Worm (Caenorhabditis elegans) whole organism, L1 larva: ENCODE measurements around the gene ugtp-1.

Experiments
- C04F5.9 ChIP-seq: sonication (generic microtip); optimal IDR thresholded peaks from 2 replicates; lab custom pipeline; 2016; ENCODE audit warnings: missing genetic modification characterization, missing compliant biosample characterization
- C16A3.4 ChIP-seq: fragments of 150-350 bp; optimal IDR thresholded peaks from 2 replicates; lab custom pipeline; 2014; ENCODE audit warnings: missing biosample characterization, missing genetic modification characterization
- Y116A8C.19 ChIP-seq: sonication (generic microtip); optimal IDR thresholded peaks from 2 replicates; lab custom pipeline; 2016; ENCODE audit warnings: missing compliant biosample characterization, missing genetic modification characterization, borderline replicate concordance
- alr-1 ChIP-seq: fragments of 200-800 bp; sonication (Bioruptor generic); optimal IDR thresholded peaks from 2 replicates; lab custom pipeline; 2018; ENCODE audit warnings: borderline replicate concordance, mild to moderate bottlenecking, missing genetic modification characterization, missing compliant biosample characterization
- blmp-1 ChIP-seq: fragments of 150-350 bp; optimal IDR thresholded peaks from 2 replicates; lab custom pipeline; 2014; ENCODE audit warnings: missing biosample characterization, missing genetic modification characterization
- ceh-63 ChIP-seq: fragments of 200-800 bp; sonication (Bioruptor generic); optimal IDR thresholded peaks from 2 replicates; lab custom pipeline; 2018; ENCODE audit warnings: mild to moderate bottlenecking, missing genetic modification characterization, missing compliant biosample characterization
- ceh-82 ChIP-seq, 3 experiments: fragments of 150-350 bp in 1 of 3; sonication (generic microtip) in 2 of 3; optimal IDR thresholded peaks; 2 replicates each; lab custom pipeline; 2014 to 2017; ENCODE audit warnings: missing biosample characterization in 3 of 3, missing genetic modification characterization in 3 of 3
- ceh-88 ChIP-seq: fragments of 200-800 bp; sonication (Bioruptor generic); IDR thresholded peaks from 2 replicates; pipeline ENCODE4 v1.3.6; 2022; ENCODE audit warnings: missing genetic modification characterization, missing compliant biosample characterization
- dpl-1 ChIP-seq, 3 experiments: fragments of 150-350 bp in 2 of 3; sonication (generic microtip) in 1 of 3; optimal IDR thresholded peaks; 2 replicates each; lab custom pipeline; 2014 to 2017; ENCODE audit warnings: missing biosample characterization in 3 of 3, missing genetic modification characterization in 3 of 3, missing genetic modification reagents in 3 of 3
- dsc-1 ChIP-seq: sonication (generic microtip); optimal IDR thresholded peaks from 2 replicates; lab custom pipeline; 2016; ENCODE audit warnings: mild to moderate bottlenecking, missing genetic modification characterization, missing compliant biosample characterization
- efl-1 ChIP-seq, 4 experiments: fragments of 150-350 bp; optimal IDR thresholded peaks in 3 of 4; peaks in 1 of 4; 1 replicate in 1 of 4; 2 replicates in 3 of 4; lab custom pipeline; 2014; ENCODE audit warnings: missing biosample characterization in 2 of 4, missing genetic modification characterization in 2 of 4, missing genetic modification reagents in 2 of 4
- efl-3 ChIP-seq: fragments of 200-800 bp; sonication (Bioruptor generic); optimal IDR thresholded peaks from 2 replicates; lab custom pipeline; 2018; ENCODE audit warnings: mild to moderate bottlenecking, missing genetic modification characterization, missing compliant biosample characterization
- elt-2 ChIP-seq: sonication (generic microtip); optimal IDR thresholded peaks from 2 replicates; lab custom pipeline; 2016; ENCODE audit warnings: missing genetic modification characterization, mild to moderate bottlenecking, inconsistent platforms, missing compliant biosample characterization, missing genetic modification reagents
- ets-5 ChIP-seq: fragments of 200-800 bp; sonication (Bioruptor generic); IDR thresholded peaks from 2 replicates; pipeline ENCODE4 v1.3.6; 2022; ENCODE audit warnings: missing genetic modification characterization, missing compliant biosample characterization
- fkh-10 ChIP-seq: sonication (generic microtip); optimal IDR thresholded peaks from 2 replicates; lab custom pipeline; 2017; ENCODE audit warnings: missing biosample characterization, missing genetic modification reagents, missing genetic modification characterization
- fos-1 ChIP-seq: fragments of 150-350 bp; optimal IDR thresholded peaks from 2 replicates; lab custom pipeline; 2014; ENCODE audit warnings: missing biosample characterization, missing genetic modification characterization
- hlh-17 ChIP-seq: fragments of 200-800 bp; sonication (Bioruptor generic); optimal IDR thresholded peaks from 2 replicates; lab custom pipeline; 2018; ENCODE audit warnings: missing genetic modification characterization, mild to moderate bottlenecking, missing compliant biosample characterization, moderate library complexity, borderline replicate concordance
- hlh-4 ChIP-seq: sonication (generic microtip); optimal IDR thresholded peaks from 2 replicates; lab custom pipeline; 2016; ENCODE audit warnings: mild to moderate bottlenecking, missing genetic modification characterization, missing compliant biosample characterization
- hpl-2 ChIP-seq: fragments of 150-350 bp; optimal IDR thresholded peaks from 2 replicates; lab custom pipeline; 2014; ENCODE audit warnings: missing biosample characterization, missing genetic modification reagents, missing genetic modification characterization
- irx-1 ChIP-seq: sonication (generic microtip); optimal IDR thresholded peaks from 2 replicates; lab custom pipeline; 2016; ENCODE audit warnings: missing genetic modification characterization, missing compliant biosample characterization
- isw-1 ChIP-seq: fragments of 200-800 bp; sonication (Bioruptor generic); IDR thresholded peaks from 2 replicates; pipeline ENCODE4 v1.3.6; 2022; ENCODE audit warnings: missing genetic modification characterization, missing compliant biosample characterization
- jun-1 ChIP-seq: fragments of 150-350 bp; optimal IDR thresholded peaks from 2 replicates; lab custom pipeline; 2014; ENCODE audit warnings: missing biosample characterization, missing genetic modification reagents, missing genetic modification characterization
- lin-14 ChIP-seq: fragments of 200-800 bp; sonication (Bioruptor generic); optimal IDR thresholded peaks from 2 replicates; lab custom pipeline; 2018; ENCODE audit warnings: mild to moderate bottlenecking, missing genetic modification characterization, moderate library complexity, missing compliant biosample characterization
- lin-15B ChIP-seq: fragments of 150-350 bp; sonication (generic microtip); optimal IDR thresholded peaks from 3 replicates; lab custom pipeline; 2014; ENCODE audit warnings: missing biosample characterization, missing genetic modification characterization
- lin-39 ChIP-seq: fragments of 150-350 bp; optimal IDR thresholded peaks from 2 replicates; lab custom pipeline; 2014; ENCODE audit warnings: missing biosample characterization, missing genetic modification reagents, missing genetic modification characterization
- lsy-2 ChIP-seq, 2 experiments: fragments of 150-350 bp; optimal IDR thresholded peaks; 2 replicates each; lab custom pipeline; 2014; ENCODE audit warnings: missing biosample characterization in 2 of 2, missing genetic modification characterization in 2 of 2
- mab-9 ChIP-seq: fragments of 200-800 bp; sonication (Bioruptor generic); IDR thresholded peaks from 2 replicates; pipeline ENCODE4 v1.3.6; 2022; ENCODE audit warnings: missing genetic modification reagents, missing genetic modification characterization, missing compliant biosample characterization
- mef-2 ChIP-seq: fragments of 150-350 bp; optimal IDR thresholded peaks from 2 replicates; lab custom pipeline; 2014; ENCODE audit warnings: missing biosample characterization, missing genetic modification characterization
- nhr-20 ChIP-seq: sonication (generic microtip); optimal IDR thresholded peaks from 2 replicates; lab custom pipeline; 2016; ENCODE audit warnings: mild to moderate bottlenecking, missing genetic modification characterization, missing compliant biosample characterization
- nhr-237 ChIP-seq: fragments of 150-350 bp; optimal IDR thresholded peaks from 2 replicates; lab custom pipeline; 2014; ENCODE audit warnings: missing biosample characterization, missing genetic modification characterization
- nhr-71 ChIP-seq: sonication (generic microtip); optimal IDR thresholded peaks from 2 replicates; lab custom pipeline; 2016; ENCODE audit warnings: mild to moderate bottlenecking, missing genetic modification characterization, moderate library complexity, missing compliant biosample characterization
- nhr-76 ChIP-seq: sonication (generic microtip); optimal IDR thresholded peaks from 2 replicates; lab custom pipeline; 2017; ENCODE audit warnings: missing biosample characterization, missing genetic modification characterization
- nhr-77 ChIP-seq: fragments of 150-350 bp; optimal IDR thresholded peaks from 2 replicates; lab custom pipeline; 2014; ENCODE audit warnings: missing biosample characterization, missing genetic modification characterization
- nhr-84 ChIP-seq: sonication (generic microtip); optimal IDR thresholded peaks from 2 replicates; lab custom pipeline; 2017; ENCODE audit warnings: missing biosample characterization, missing genetic modification characterization
- nhr-85 ChIP-seq: sonication (generic microtip); peaks from one replicate; lab custom pipeline; 2016; ENCODE audit warnings: missing genetic modification characterization, inconsistent platforms, missing compliant biosample characterization
- pax-3 ChIP-seq: fragments of 200-800 bp; sonication (Bioruptor generic); optimal IDR thresholded peaks from 2 replicates; lab custom pipeline; 2018; ENCODE audit warnings: mild to moderate bottlenecking, missing genetic modification characterization, moderate library complexity, missing compliant biosample characterization
- pqm-1 ChIP-seq: sonication (generic microtip); optimal IDR thresholded peaks from 3 replicates; lab custom pipeline; 2017; ENCODE audit warnings: missing biosample characterization, missing genetic modification characterization
- rnt-1 ChIP-seq: sonication (generic microtip); optimal IDR thresholded peaks from 2 replicates; lab custom pipeline; 2016; ENCODE audit warnings: mild to moderate bottlenecking, missing genetic modification characterization, moderate library complexity, missing compliant biosample characterization
- skn-1 ChIP-seq: fragments of 150-350 bp; optimal IDR thresholded peaks from 2 replicates; lab custom pipeline; 2014; ENCODE audit warnings: missing biosample characterization, missing genetic modification characterization
- snu-23 ChIP-seq: sonication (generic microtip); optimal IDR thresholded peaks from 2 replicates; lab custom pipeline; 2016; ENCODE audit warnings: missing genetic modification characterization, missing compliant biosample characterization
- sup-37 ChIP-seq: fragments of 200-800 bp; sonication (Bioruptor generic); optimal IDR thresholded peaks from 2 replicates; lab custom pipeline; 2018; ENCODE audit warnings: mild to moderate bottlenecking, missing genetic modification characterization, missing compliant biosample characterization
- swsn-7 ChIP-seq: sonication (generic microtip); optimal IDR thresholded peaks from 2 replicates; lab custom pipeline; 2016; ENCODE audit warnings: missing genetic modification characterization, missing compliant biosample characterization
- tbx-2 ChIP-seq: sonication (generic microtip); optimal IDR thresholded peaks from 2 replicates; lab custom pipeline; 2016; ENCODE audit warnings: missing genetic modification characterization, missing compliant biosample characterization
- tlp-1 ChIP-seq: fragments of 150-350 bp; optimal IDR thresholded peaks from 2 replicates; lab custom pipeline; 2014; ENCODE audit warnings: missing biosample characterization, missing genetic modification characterization
- unc-30 ChIP-seq: sonication (generic microtip); optimal IDR thresholded peaks from 2 replicates; lab custom pipeline; 2017; ENCODE audit warnings: missing biosample characterization, missing genetic modification characterization
- unc-62 ChIP-seq: fragments of 150-350 bp; optimal IDR thresholded peaks from 2 replicates; lab custom pipeline; 2014; ENCODE audit warnings: missing biosample characterization, missing genetic modification reagents, missing genetic modification characterization
- unc-86 ChIP-seq: sonication (generic microtip); optimal IDR thresholded peaks from 2 replicates; lab custom pipeline; 2016; ENCODE audit warnings: missing genetic modification characterization, missing compliant biosample characterization
- unc-98 ChIP-seq: fragments of 200-800 bp; sonication (Bioruptor generic); IDR thresholded peaks from 2 replicates; pipeline ENCODE4 v1.3.6; 2022; ENCODE audit warnings: missing genetic modification characterization, missing compliant biosample characterization
- zip-4 ChIP-seq: fragments of 200-800 bp; sonication (Bioruptor generic); optimal IDR thresholded peaks from 2 replicates; lab custom pipeline; 2018; ENCODE audit warnings: mild to moderate bottlenecking, missing genetic modification characterization, moderate library complexity, missing compliant biosample characterization
- ztf-11 ChIP-seq, 2 experiments: sonication (generic microtip); optimal IDR thresholded peaks; 2 replicates each; lab custom pipeline; 2016 to 2017; ENCODE audit warnings: missing genetic modification characterization in 2 of 2, missing biosample characterization in 1 of 2, missing compliant biosample characterization in 1 of 2
- ztf-4 ChIP-seq: fragments of 150-350 bp; optimal IDR thresholded peaks from 2 replicates; lab custom pipeline; 2014; ENCODE audit warnings: missing biosample characterization, missing genetic modification characterization

The ugtp-1 gene

DNA sequence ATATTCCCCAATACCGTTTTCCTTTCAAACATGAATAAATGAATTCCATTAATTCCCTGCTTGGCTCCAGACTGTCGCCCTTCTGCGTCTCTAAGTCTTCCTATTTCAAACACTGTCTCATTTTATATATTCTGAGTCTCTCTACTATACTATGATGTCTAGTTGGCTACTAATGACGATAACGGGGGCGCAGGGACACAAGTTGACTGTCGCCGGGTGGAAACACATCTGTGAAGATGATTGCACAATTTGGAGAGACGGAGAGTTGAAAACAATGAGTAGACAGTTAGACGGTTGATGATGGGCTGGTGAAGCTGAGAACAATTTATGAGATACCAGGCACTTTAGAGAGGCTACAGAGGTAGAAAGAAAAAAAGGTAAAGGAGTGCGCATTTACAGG lies 1.0 kb downstream of the ugtp-1 start, which contains the start of gene sma-2 (continued):
- TF ChIP-seq ets-5 (GFP tag; lab: Robert Waterston, UW) (no peak), ztf-11 (tag; optimal IDR thresholded peaks at IDR 0.05; lab: Kevin White, UChicago) (peak in 1 of 2 experiments; percentile 22), zip-4 (GFP tag; lab: Kevin White, UChicago) (no peak), rnt-1 (tag; lab: Kevin White, UChicago) (peak; percentile 12), C16A3.4 (peak; percentile 41), elt-2 (peak; percentile 87), unc-98 (no peak), hpl-2 (GFP tag; lab: Kevin White, UChicago) (peak; percentile 53), swsn-7 (tag; lab: Kevin White, UChicago) (peak; percentile 44)

DNA sequence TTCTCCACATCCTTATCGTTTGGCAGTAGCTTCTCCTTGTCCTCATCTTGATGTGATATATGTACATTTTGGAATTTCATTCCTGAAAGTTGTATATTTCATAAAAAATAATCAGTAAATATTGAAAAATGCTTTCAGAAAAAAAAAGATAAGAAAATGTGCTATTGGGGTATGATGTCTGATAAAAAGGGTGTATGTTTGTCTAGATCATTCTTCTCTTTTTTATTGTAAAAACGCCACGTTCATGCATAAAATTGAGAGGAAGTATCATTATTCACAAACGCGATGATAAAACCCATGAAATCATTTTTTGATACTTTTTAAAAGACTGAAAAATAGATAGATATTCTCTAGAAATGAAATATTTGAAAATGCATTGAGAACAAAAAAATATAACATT lies 1.9 kb downstream of the ugtp-1 start:
- TF ChIP-seq pqm-1 (tag; lab: Kevin White, UChicago) = peak; percentile 68
- TF ChIP-seq efl-3 = no peak
- TF ChIP-seq lin-14 (GFP tag; lab: Kevin White, UChicago) = peak; percentile 18
- TF ChIP-seq ceh-82 (tag; optimal IDR thresholded peaks at IDR 0.05; lab: Kevin White, UChicago) = no peak
- TF ChIP-seq ztf-11 (tag; optimal IDR thresholded peaks at IDR 0.05; lab: Kevin White, UChicago) = no peak
- no peak for TF ChIP-seq mef-2
- TF ChIP-seq pax-3 = no peak
- TF ChIP-seq C04F5.9 (tag; lab: Kevin White, UChicago) = no peak
- TF ChIP-seq ztf-4 (tag; lab: Kevin White, UChicago) = no peak
- no peak for TF ChIP-seq efl-1 (optimal IDR thresholded peaks at IDR 0.05; lab: Kevin White, UChicago)
- TF ChIP-seq efl-1 (GFP tag; optimal IDR thresholded peaks at IDR 0.05 in 1 of 2; lab: Kevin White, UChicago) = no peak
- no peak for TF ChIP-seq tlp-1
- peak; percentile 85 for TF ChIP-seq elt-2
- TF ChIP-seq alr-1 (tag; lab: Kevin White, UChicago) = no peak
- TF ChIP-seq unc-62 = no peak
- no peak for TF ChIP-seq Y116A8C.19 (tag; lab: Kevin White, UChicago)
- no peak for TF ChIP-seq irx-1
- no peak for TF ChIP-seq nhr-71 (tag; lab: Kevin White, UChicago)
- TF ChIP-seq lsy-2 (tag; optimal IDR thresholded peaks at IDR 0.05; lab: Kevin White, UChicago) = no peak
- TF ChIP-seq fos-1 (tag; lab: Kevin White, UChicago) = no peak
- no peak for TF ChIP-seq unc-86
- no peak for TF ChIP-seq fkh-10 (GFP tag; lab: Kevin White, UChicago)
- peak; percentile 28 for TF ChIP-seq jun-1 (tag; lab: Kevin White, UChicago)
- no peak for TF ChIP-seq tbx-2 (tag; lab: Kevin White, UChicago)
- TF ChIP-seq mab-9 (GFP tag; lab: Robert Waterston, UW) = no peak
- no peak for TF ChIP-seq skn-1 (tag; lab: Kevin White, UChicago)
- TF ChIP-seq swsn-7 (tag; lab: Kevin White, UChicago) = no peak
- no peak for TF ChIP-seq isw-1
- no peak for TF ChIP-seq dpl-1 (GFP tag; optimal IDR thresholded peaks at IDR 0.05; lab: Kevin White, UChicago)
- no peak for TF ChIP-seq sup-37 (GFP tag; lab: Kevin White, UChicago)
- no peak for TF ChIP-seq nhr-76 (tag; lab: Kevin White, UChicago)
- TF ChIP-seq hlh-4 (tag; lab: Kevin White, UChicago) = no peak
- no peak for TF ChIP-seq nhr-85 (tag; lab: Kevin White, UChicago)
- no peak for TF ChIP-seq blmp-1 (tag; lab: Kevin White, UChicago)
- no peak for TF ChIP-seq nhr-84 (tag; lab: Kevin White, UChicago)
- TF ChIP-seq nhr-237 = no peak

DNA sequence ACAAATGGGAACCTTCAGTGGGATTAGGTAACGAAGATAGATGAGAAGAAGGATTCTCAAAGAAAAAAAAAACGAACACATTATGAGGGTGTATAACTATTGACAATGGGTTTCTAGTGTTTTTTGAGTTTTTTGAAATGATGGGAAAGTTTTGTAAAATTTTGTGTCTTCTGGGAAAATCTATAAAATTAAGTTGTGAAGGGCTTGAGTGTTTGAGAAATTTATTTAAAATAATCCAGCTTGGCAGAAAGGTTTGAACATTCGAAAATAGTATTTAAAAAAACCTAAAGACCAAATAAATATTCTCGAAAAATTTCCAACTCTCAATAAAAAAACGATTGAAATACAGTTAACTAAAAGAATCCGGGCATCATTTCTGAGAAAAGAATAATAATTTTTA lies 5.3 kb downstream of the ugtp-1 start:
- TF ChIP-seq unc-30 (tag; lab: Kevin White, UChicago) (no peak), ceh-88 (no peak), pqm-1 (tag; lab: Kevin White, UChicago) (no peak), fos-1 (tag; lab: Kevin White, UChicago) (no peak), nhr-237 (no peak), unc-86 (no peak), lin-14 (GFP tag; lab: Kevin White, UChicago) (no peak), elt-2 (no peak), hlh-17 (GFP tag; lab: Kevin White, UChicago) (no peak), lin-39 (tag; lab: Kevin White, UChicago) (no peak), snu-23 (GFP tag; lab: Kevin White, UChicago) (no peak), dsc-1 (tag; lab: Kevin White, UChicago) (no peak), unc-62 (no peak), nhr-77 (tag; lab: Kevin White, UChicago) (no peak), nhr-20 (tag; lab: Kevin White, UChicago) (no peak), lin-15B (tag; lab: Kevin White, UChicago) (no peak), nhr-76 (tag; lab: Kevin White, UChicago) (no peak), ceh-63 (GFP tag; lab: Kevin White, UChicago) (no peak)
